Worm (Caenorhabditis elegans): ENCODE data around the gene twk-42.

twk-42 gene

ce11 chrV:17773108-17773507, 40.7 kb upstream of the twk-42 start, which contains the start of gene sre-21:
Gene sre-21 (minus strand): TSS chrV:17773208.
- TF ChIP-seq mdt-29 (GFP tag; IDR thresholded peaks at IDR 0.05) = no peak

- no peak for TF ChIP-seq F26F4.8 (GFP tag; conservative IDR thresholded peaks at IDR 0.05)
- no peak for TF ChIP-seq gei-8 (GFP tag; optimal IDR thresholded peaks at IDR 0.05)
- TF ChIP-seq nhr-10 (tag; optimal IDR thresholded peaks at IDR 0.05) = no peak
- TF ChIP-seq aly-2 (tag; optimal IDR thresholded peaks at IDR 0.05) = no peak
- TF ChIP-seq ces-1 (GFP tag; optimal IDR thresholded peaks at IDR 0.05) = no peak
- no peak for TF ChIP-seq nhr-48 (tag; optimal IDR thresholded peaks at IDR 0.05)
- peak; percentile 61; the same call in 1 of the 2 replicates for TF ChIP-seq lim-7 (GFP tag; IDR thresholded peaks at IDR 0.05)
- TF ChIP-seq snpc-1.2 (GFP tag; IDR thresholded peaks at IDR 0.05) = 0 out of 2 replicates have a peak, but pooled peaks have one; percentile 46
Measured at ce11 chrV:17767768-17768167, 35.4 kb upstream of the twk-42 start.

ce11 chrV:17767249-17767648, 34.8 kb upstream of the twk-42 start, which contains the start of gene srh-284:
Gene srh-284 (plus strand): TSS chrV:17767549.
- TF ChIP-seq lsy-2 (tag; optimal IDR thresholded peaks at IDR 0.05) (no peak), mdt-29 (GFP tag; IDR thresholded peaks at IDR 0.05) (no peak), R02D3.7 (tag; optimal IDR thresholded peaks at IDR 0.05) (no peak), dmd-9 (GFP tag; IDR thresholded peaks at IDR 0.05) (no peak), lin-1 (GFP tag; IDR thresholded peaks at IDR 0.05) (no peak), nhr-25 (tag; optimal IDR thresholded peaks at IDR 0.05; ENCODE audit: borderline replicate concordance, insufficient read depth) (no peak), ces-1 (GFP tag; optimal IDR thresholded peaks at IDR 0.05) (no peak), madf-5 (GFP tag; IDR thresholded peaks at IDR 0.05) (no peak), nhr-11 (tag; optimal IDR thresholded peaks at IDR 0.05) (no peak), unc-62 (GFP tag; optimal IDR thresholded peaks at IDR 0.05 in 1 of 2) (no peak), unc-62 (tag; optimal IDR thresholded peaks at IDR 0.05) (no peak), lin-38 (GFP tag; IDR thresholded peaks at IDR 0.05) (no peak), unc-39 (tag; optimal IDR thresholded peaks at IDR 0.05) (no peak), duxl-1 (tag; optimal IDR thresholded peaks at IDR 0.05; ENCODE audit: poor library complexity) (no peak)

- no peak for TF ChIP-seq T26A8.4 (GFP tag; IDR thresholded peaks at IDR 0.05)
- TF ChIP-seq ama-1 (optimal IDR thresholded peaks at IDR 0.05) = no peak
- no peak for TF ChIP-seq ceh-62 (tag; optimal IDR thresholded peaks at IDR 0.05)
- TF ChIP-seq unc-62 (GFP tag; optimal IDR thresholded peaks at IDR 0.05 in 1 of 2) = no peak
- TF ChIP-seq unc-62 (tag; optimal IDR thresholded peaks at IDR 0.05) = no peak
- no peak for TF ChIP-seq daf-19 (GFP tag; conservative IDR thresholded peaks at IDR 0.05)
- no peak for TF ChIP-seq lin-38 (GFP tag; IDR thresholded peaks at IDR 0.05)
- TF ChIP-seq dve-1 (tag; optimal IDR thresholded peaks at IDR 0.05; ENCODE audit: insufficient read depth) = no peak
- TF ChIP-seq daf-8 (GFP tag; IDR thresholded peaks at IDR 0.05) = no peak
- no peak for TF ChIP-seq vab-7 (GFP tag; IDR thresholded peaks at IDR 0.05)
- no peak for TF ChIP-seq ctbp-1 (GFP tag; IDR thresholded peaks at IDR 0.05)
- TF ChIP-seq lim-7 (GFP tag; IDR thresholded peaks at IDR 0.05) = no peak
- TF ChIP-seq egl-43 (GFP tag; IDR thresholded peaks at IDR 0.05) = no peak
- no peak for TF ChIP-seq pha-4 (GFP tag; IDR thresholded peaks at IDR 0.05)
- TF ChIP-seq pha-4 (tag; optimal IDR thresholded peaks at IDR 0.05) = no peak
- TF ChIP-seq zip-2 (tag; optimal IDR thresholded peaks at IDR 0.05) = no peak
- no peak for TF ChIP-seq nhr-77 (tag; optimal IDR thresholded peaks at IDR 0.05)
Measured at ce11 chrV:17765077-17765476, 32.7 kb upstream of the twk-42 start, which contains the start of the genes C47A10.16 and srh-283. Gene C47A10.16 (minus strand): TSS chrV:17765177. Gene srh-283 (plus strand): TSS chrV:17765348.

- TF ChIP-seq lin-29 (GFP tag; IDR thresholded peaks at IDR 0.05) (no peak), duxl-1 (tag; optimal IDR thresholded peaks at IDR 0.05; ENCODE audit: poor library complexity) (no peak), nhr-10 (tag; optimal IDR thresholded peaks at IDR 0.05) (no peak), aha-1 (tag) (peak; percentile 71)
Measured at ce11 chrV:17755592-17755991, 23.2 kb upstream of the twk-42 start, which contains the start of gene pgp-9. Gene pgp-9 (plus strand): TSS chrV:17755892.

All from whole organism, L4 larva.